Fruit fly (Drosophila melanogaster): ENCODE measurements around the gene Cyp4ac1.

dm6 chr2L:5300785-5301616 is 37.2 kb downstream of the Cyp4ac1 start:
- TF ChIP-seq h (optimal IDR thresholded peaks at IDR 0.05) (no peak), Myc (optimal IDR thresholded peaks at IDR 0.05) (no peak), ttk (optimal IDR thresholded peaks at IDR 0.05) (no peak), psq (optimal IDR thresholded peaks at IDR 0.05) (no peak), insv (optimal IDR thresholded peaks at IDR 0.05) (no peak), Sin3A (optimal IDR thresholded peaks at IDR 0.05) (no peak)
